Worm (Caenorhabditis elegans): Measurements from ENCODE around the gene fbxa-141.

The fbxa-141 gene

ce11 chrX:14512817-14513216 is at the start of gene fbxa-141:
Gene fbxa-141 (minus strand): TSS chrX:14512917.
- TF ChIP-seq nhr-23 (tag; optimal IDR thresholded peaks at IDR 0.05) (no peak), nhr-25 (tag; optimal IDR thresholded peaks at IDR 0.05) (no peak), unc-39 (tag; optimal IDR thresholded peaks at IDR 0.05) (no peak), daf-12 (tag; optimal IDR thresholded peaks at IDR 0.05) (no peak), ztf-4 (tag; optimal IDR thresholded peaks at IDR 0.05) (no peak), nhr-77 (tag; optimal IDR thresholded peaks at IDR 0.05) (no peak), aly-2 (tag; optimal IDR thresholded peaks at IDR 0.05) (no peak)

ce11 chrX:14561416-14561973 is 48.8 kb upstream of the fbxa-141 start:
- peak; percentile 70 for TF ChIP-seq pha-4 (tag; optimal IDR thresholded peaks at IDR 0.05)
- peak; percentile 63 for TF ChIP-seq mdl-1 (tag; optimal IDR thresholded peaks at IDR 0.05)
- TF ChIP-seq ceh-28 (tag; optimal IDR thresholded peaks at IDR 0.05): peak; percentile 39
- TF ChIP-seq mml-1 (tag; optimal IDR thresholded peaks at IDR 0.05): no peak
- no peak for TF ChIP-seq unc-39 (tag; optimal IDR thresholded peaks at IDR 0.05)
- TF ChIP-seq lin-15B (tag; optimal IDR thresholded peaks at IDR 0.05): peak; percentile 4
- TF ChIP-seq unc-62 (GFP tag; optimal IDR thresholded peaks at IDR 0.05): peak; percentile 33
- TF ChIP-seq nhr-25 (tag; optimal IDR thresholded peaks at IDR 0.05): peak; percentile 74
- peak; percentile 22 for TF ChIP-seq elt-2 (tag; optimal IDR thresholded peaks at IDR 0.05)
- TF ChIP-seq sea-2 (GFP tag; optimal IDR thresholded peaks at IDR 0.05): peak; percentile 48
- TF ChIP-seq hmg-11 (tag; optimal IDR thresholded peaks at IDR 0.05): peak; percentile 17
- no peak for TF ChIP-seq ztf-4 (tag; optimal IDR thresholded peaks at IDR 0.05)
- peak; percentile 61 for TF ChIP-seq daf-12 (tag; optimal IDR thresholded peaks at IDR 0.05)
- TF ChIP-seq lsy-12 (tag; optimal IDR thresholded peaks at IDR 0.05): no peak
- TF ChIP-seq nhr-67 (tag; optimal IDR thresholded peaks at IDR 0.05): no peak
- TF ChIP-seq nhr-28 (tag; optimal IDR thresholded peaks at IDR 0.05): no peak
- no peak for TF ChIP-seq ZK546.5 (tag; optimal IDR thresholded peaks at IDR 0.05)
- no peak for TF ChIP-seq ztf-11 (tag; optimal IDR thresholded peaks at IDR 0.05)
- peak; percentile 48 for TF ChIP-seq ceh-82 (tag; optimal IDR thresholded peaks at IDR 0.05)
- peak; percentile 12 for TF ChIP-seq egl-27 (tag; optimal IDR thresholded peaks at IDR 0.05)
- no peak for TF ChIP-seq aly-2 (tag; optimal IDR thresholded peaks at IDR 0.05)
- TF ChIP-seq skn-1 (tag; optimal IDR thresholded peaks at IDR 0.05): no peak
- peak; percentile 31 for TF ChIP-seq nhr-23 (tag; optimal IDR thresholded peaks at IDR 0.05)
- TF ChIP-seq egl-5 (tag; optimal IDR thresholded peaks at IDR 0.05): peak; percentile 22
- no peak for TF ChIP-seq nhr-77 (tag; optimal IDR thresholded peaks at IDR 0.05)
- TF ChIP-seq fkh-10 (GFP tag; optimal IDR thresholded peaks at IDR 0.05): peak; percentile 73
- TF ChIP-seq elt-3 (tag; optimal IDR thresholded peaks at IDR 0.05): peak in 1 of 3 experiments; percentile 59
- TF ChIP-seq jun-1 (tag; optimal IDR thresholded peaks at IDR 0.05): peak; percentile 33
- TF ChIP-seq elt-1 (tag; optimal IDR thresholded peaks at IDR 0.05): peak; percentile 36
- TF ChIP-seq nhr-11 (tag; optimal IDR thresholded peaks at IDR 0.05): peak; percentile 61
- no peak for TF ChIP-seq snpc-4 (tag; optimal IDR thresholded peaks at IDR 0.05)
- TF ChIP-seq nfya-1 (tag; optimal IDR thresholded peaks at IDR 0.05; ENCODE audit: insufficient read depth): peak; percentile 65
- peak; percentile 32 for TF ChIP-seq R02D3.7 (tag; optimal IDR thresholded peaks at IDR 0.05)
- TF ChIP-seq fos-1 (tag; optimal IDR thresholded peaks at IDR 0.05): peak; percentile 15
- TF ChIP-seq lin-39 (tag; optimal IDR thresholded peaks at IDR 0.05): peak; percentile 89
- no peak for TF ChIP-seq zag-1 (tag; optimal IDR thresholded peaks at IDR 0.05)
- no peak for TF ChIP-seq nhr-76 (tag; optimal IDR thresholded peaks at IDR 0.05)
- TF ChIP-seq tbx-2 (tag; optimal IDR thresholded peaks at IDR 0.05): peak; percentile 70
- peak; percentile 52 for TF ChIP-seq nhr-43 (tag; optimal IDR thresholded peaks at IDR 0.05; ENCODE audit: poor library complexity, severe bottlenecking)
- peak; percentile 8 for TF ChIP-seq ceh-9 (tag; optimal IDR thresholded peaks at IDR 0.05)

ce11 chrX:14560297-14560680 is 47.6 kb upstream of the fbxa-141 start:
- TF ChIP-seq pha-4 (tag; optimal IDR thresholded peaks at IDR 0.05) (peak; percentile 99), ceh-9 (tag; optimal IDR thresholded peaks at IDR 0.05) (no peak), nhr-43 (tag; optimal IDR thresholded peaks at IDR 0.05; ENCODE audit: poor library complexity, severe bottlenecking) (peak; percentile 95), nhr-11 (tag; optimal IDR thresholded peaks at IDR 0.05) (no peak), R02D3.7 (tag; optimal IDR thresholded peaks at IDR 0.05) (peak; percentile 43), ceh-16 (tag; optimal IDR thresholded peaks at IDR 0.05) (no peak), eor-1 (tag; optimal IDR thresholded peaks at IDR 0.05) (no peak), nhr-12 (tag; optimal IDR thresholded peaks at IDR 0.05) (no peak), lin-15B (tag; optimal IDR thresholded peaks at IDR 0.05) (peak; percentile 51), ceh-82 (tag; optimal IDR thresholded peaks at IDR 0.05) (peak; percentile 36), zag-1 (tag; optimal IDR thresholded peaks at IDR 0.05) (peak; percentile 59), fos-1 (tag; optimal IDR thresholded peaks at IDR 0.05) (peak; percentile 87), nhr-76 (tag; optimal IDR thresholded peaks at IDR 0.05) (peak; percentile 66), lin-39 (tag; optimal IDR thresholded peaks at IDR 0.05) (peak; percentile 92), elt-2 (tag; optimal IDR thresholded peaks at IDR 0.05) (peak; percentile 94), unc-39 (tag; optimal IDR thresholded peaks at IDR 0.05) (no peak), nhr-67 (tag; optimal IDR thresholded peaks at IDR 0.05) (no peak), tbx-2 (tag; optimal IDR thresholded peaks at IDR 0.05) (peak; percentile 84), snpc-4 (tag; optimal IDR thresholded peaks at IDR 0.05) (peak; percentile 63), ceh-28 (tag; optimal IDR thresholded peaks at IDR 0.05) (peak; percentile 82), egl-27 (tag; optimal IDR thresholded peaks at IDR 0.05) (peak; percentile 59), fkh-10 (GFP tag; optimal IDR thresholded peaks at IDR 0.05) (peak; percentile 46), ama-1 (optimal IDR thresholded peaks at IDR 0.05) (no peak), ZK546.5 (tag; optimal IDR thresholded peaks at IDR 0.05) (no peak), jun-1 (tag; optimal IDR thresholded peaks at IDR 0.05) (peak; percentile 97), fkh-2 (tag; optimal IDR thresholded peaks at IDR 0.05) (no peak), aly-2 (tag; optimal IDR thresholded peaks at IDR 0.05) (no peak), elt-1 (tag; optimal IDR thresholded peaks at IDR 0.05) (peak; percentile 54), pqm-1 (tag; optimal IDR thresholded peaks at IDR 0.05) (peak; percentile 85), lsy-12 (tag; optimal IDR thresholded peaks at IDR 0.05) (peak; percentile 10), nfya-1 (tag; optimal IDR thresholded peaks at IDR 0.05; ENCODE audit: insufficient read depth) (peak; percentile 84)
